Worm (Caenorhabditis elegans) whole organism, L4 larva: ENCODE measurements around the gene bath-3.
"Not testable (repeated sequence)": the region's sequence is repeated elsewhere in the genome, so short reads cannot be mapped to it uniquely, and the experiment has no call there.

ENCODE experiments used
- D1046.2 ChIP-seq: fragments of 200-800 bp; sonication (Bioruptor generic); IDR thresholded peaks from 2 replicates; pipeline ENCODE4 v1.3.6; 2022; ENCODE audit warnings: missing genetic modification characterization, missing compliant biosample characterization
- F10B5.3 ChIP-seq: sonication (generic microtip); optimal IDR thresholded peaks from 2 replicates; lab custom pipeline; 2016; ENCODE audit warnings: mild to moderate bottlenecking, missing genetic modification characterization, missing compliant biosample characterization
- F26F4.8 ChIP-seq: fragments of 200-800 bp; sonication (Bioruptor generic); conservative IDR thresholded peaks from 2 replicates; pipeline ENCODE4 v1.3.6; 2022; ENCODE audit warnings: missing genetic modification characterization, missing compliant biosample characterization
- F37D6.2 ChIP-seq: sonication (generic microtip); optimal IDR thresholded peaks from 2 replicates; lab custom pipeline; 2016; ENCODE audit warnings: mild to moderate bottlenecking, missing genetic modification characterization, missing compliant biosample characterization
- F49E8.2 ChIP-seq: sonication (generic microtip); optimal IDR thresholded peaks from 2 replicates; lab custom pipeline; 2016; ENCODE audit warnings: missing compliant biosample characterization, mild to moderate bottlenecking, missing genetic modification characterization, borderline replicate concordance
- T26A8.4 ChIP-seq: fragments of 200-800 bp; sonication (Bioruptor generic); IDR thresholded peaks from 2 replicates; pipeline ENCODE4 v1.3.6; 2022; ENCODE audit warnings: missing genetic modification characterization, missing compliant biosample characterization
- Y105C5A.15 ChIP-seq: fragments of 200-800 bp; sonication (Bioruptor generic); IDR thresholded peaks from 2 replicates; pipeline ENCODE4 v1.3.6; 2022; ENCODE audit warnings: missing genetic modification characterization, missing compliant biosample characterization
- Y75B8A.6 ChIP-seq: fragments of 200-800 bp; sonication (Bioruptor generic); IDR thresholded peaks from 2 replicates; pipeline ENCODE4 v1.3.6; 2022; ENCODE audit warnings: missing genetic modification reagents, missing genetic modification characterization, missing compliant biosample characterization
- ZK546.5 ChIP-seq, 2 experiments: sonication (generic microtip); optimal IDR thresholded peaks; 2 replicates each; lab custom pipeline; 2017; ENCODE audit warnings: missing biosample characterization in 2 of 2, missing genetic modification characterization in 2 of 2
- aha-1 ChIP-seq: fragments of 150-350 bp; peaks from one replicate; lab custom pipeline; 2014; ENCODE audit warnings: missing biosample characterization, missing genetic modification characterization
- aly-2 ChIP-seq: sonication (generic microtip); optimal IDR thresholded peaks from 2 replicates; lab custom pipeline; 2018; ENCODE audit warnings: missing biosample characterization, missing genetic modification characterization
- ama-1 ChIP-seq: fragments of 150-350 bp; optimal IDR thresholded peaks from 2 replicates; lab custom pipeline; 2014; ENCODE audit warnings: inconsistent platforms, mixed read lengths
- ceh-28 ChIP-seq: fragments of 150-350 bp; optimal IDR thresholded peaks from 2 replicates; lab custom pipeline; 2014; ENCODE audit warnings: missing biosample characterization, missing genetic modification reagents, missing genetic modification characterization
- ceh-32 ChIP-seq: sonication (generic microtip); optimal IDR thresholded peaks from 2 replicates; lab custom pipeline; 2016; ENCODE audit warnings: mild to moderate bottlenecking, missing genetic modification characterization, missing compliant biosample characterization; ENCODE audit not compliant: poor library complexity
- ceh-62 ChIP-seq: sonication (generic microtip); optimal IDR thresholded peaks from 2 replicates; lab custom pipeline; 2017; ENCODE audit warnings: missing biosample characterization, missing genetic modification characterization
- daf-16 ChIP-seq, 3 experiments: sonication (generic microtip); optimal IDR thresholded peaks; 2 replicates each; lab custom pipeline; 2016 to 2017; ENCODE audit warnings: missing genetic modification characterization in 3 of 3, missing genetic modification reagents in 3 of 3, mild to moderate bottlenecking in 2 of 3, missing compliant biosample characterization in 2 of 3, missing biosample characterization in 1 of 3, moderate library complexity in 1 of 3
- daf-19 ChIP-seq: fragments of 200-800 bp; sonication (Bioruptor generic); conservative IDR thresholded peaks from 2 replicates; pipeline ENCODE4 v1.3.6; 2022; ENCODE audit warnings: missing genetic modification characterization, missing compliant biosample characterization
- dmd-6 ChIP-seq: fragments of 200-800 bp; sonication (Bioruptor generic); IDR thresholded peaks from 2 replicates; pipeline ENCODE4 v1.3.6; 2022; ENCODE audit warnings: missing genetic modification reagents, missing genetic modification characterization, missing compliant biosample characterization
- dmd-9 ChIP-seq: fragments of 200-800 bp; sonication (Bioruptor generic); IDR thresholded peaks from 2 replicates; pipeline ENCODE4 v1.3.6; 2022; ENCODE audit warnings: missing genetic modification reagents, missing genetic modification characterization, missing compliant biosample characterization
- fkh-10 ChIP-seq: fragments of 150-350 bp; optimal IDR thresholded peaks from 2 replicates; lab custom pipeline; 2014; ENCODE audit warnings: missing biosample characterization, missing genetic modification reagents, missing genetic modification characterization
- lin-38 ChIP-seq: fragments of 200-800 bp; sonication (Bioruptor generic); IDR thresholded peaks from 2 replicates; pipeline ENCODE4 v1.3.6; 2022; ENCODE audit warnings: missing genetic modification reagents, missing genetic modification characterization, missing compliant biosample characterization
- nhr-102 ChIP-seq: sonication (generic microtip); optimal IDR thresholded peaks from 2 replicates; lab custom pipeline; 2016; ENCODE audit warnings: mild to moderate bottlenecking, missing genetic modification characterization, moderate library complexity, missing compliant biosample characterization
- nhr-6 ChIP-seq: fragments of 150-350 bp; optimal IDR thresholded peaks from 2 replicates; lab custom pipeline; 2014; ENCODE audit warnings: missing biosample characterization, missing genetic modification characterization
- nhr-77 ChIP-seq: fragments of 150-350 bp; optimal IDR thresholded peaks from 2 replicates; lab custom pipeline; 2014; ENCODE audit warnings: missing biosample characterization, missing genetic modification characterization
- pqm-1 ChIP-seq: sonication (generic microtip); optimal IDR thresholded peaks from 2 replicates; lab custom pipeline; 2017; ENCODE audit warnings: missing biosample characterization, missing genetic modification characterization
- rbr-2 ChIP-seq: sonication (generic microtip); optimal IDR thresholded peaks from 2 replicates; lab custom pipeline; 2016; ENCODE audit warnings: missing genotype, missing genetic modification characterization, missing compliant biosample characterization
- tag-97 ChIP-seq: fragments of 200-800 bp; sonication (Bioruptor generic); IDR thresholded peaks from 2 replicates; pipeline ENCODE4 v1.3.6; 2022; ENCODE audit warnings: missing genetic modification characterization, missing compliant biosample characterization
- unc-62 ChIP-seq, 3 experiments: fragments of 150-350 bp in 1 of 3; sonication (generic microtip); optimal IDR thresholded peaks in 2 of 3; peaks in 1 of 3; 1 replicate in 1 of 3; 2 replicates in 2 of 3; lab custom pipeline; 2014 to 2017; ENCODE audit warnings: missing biosample characterization in 3 of 3, missing genetic modification characterization in 3 of 3, missing genetic modification reagents in 3 of 3, missing genotype in 1 of 3
- ztf-11 ChIP-seq: fragments of 150-350 bp; optimal IDR thresholded peaks from 2 replicates; lab custom pipeline; 2014; ENCODE audit warnings: missing biosample characterization, missing genetic modification characterization
- ztf-7 ChIP-seq: fragments of 150-350 bp; optimal IDR thresholded peaks from 2 replicates; lab custom pipeline; 2014; ENCODE audit warnings: missing biosample characterization, missing genetic modification characterization

bath-3 gene

ce11 chrII:2013856-2014255, 16.4 kb downstream of the bath-3 start:
- TF ChIP-seq aly-2 (tag; lab: Kevin White, UChicago) (no peak), ceh-28 (tag; lab: Kevin White, UChicago) (peak; percentile 72)

DNA sequence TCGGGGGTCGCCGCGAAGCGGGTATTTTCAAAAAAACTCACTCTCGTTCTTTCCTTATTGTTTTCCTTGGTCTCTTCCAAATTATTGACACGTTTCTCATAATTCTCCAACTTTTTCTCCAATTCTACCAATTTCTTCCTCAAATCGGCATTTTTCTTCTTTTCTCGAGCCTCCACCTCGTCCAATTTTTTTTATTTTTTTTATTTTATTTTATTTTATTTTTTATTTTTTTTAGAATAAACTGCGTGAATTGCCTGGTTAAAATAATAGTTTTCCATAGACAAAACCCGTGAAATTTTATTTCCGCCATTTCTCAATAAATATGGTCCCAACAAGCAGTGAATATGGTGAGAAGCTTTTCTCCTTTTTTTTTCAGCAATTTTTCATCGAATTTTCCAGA, 17.6 kb downstream of the bath-3 start, which contains the start of gene F59H6.15:
Gene F59H6.15 (plus strand): TSS at position 301 of the 400 bp plus-strand sequence.
- no peak for TF ChIP-seq T26A8.4
- TF ChIP-seq aha-1 = peak; percentile 32
- TF ChIP-seq, all 104 proteins: peak for 1

ce11 chrII:2011179-2011578, 19.1 kb downstream of the bath-3 start:
- TF ChIP-seq F49E8.2 = no peak
- TF ChIP-seq F26F4.8 (GFP tag; lab: Robert Waterston, UW) = no peak
- peak in 1 of 2 experiments; percentile 93 for TF ChIP-seq unc-62 (GFP tag; optimal IDR thresholded peaks at IDR 0.05 in 1 of 2; lab: Kevin White, UChicago)
- TF ChIP-seq unc-62 (tag; optimal IDR thresholded peaks at IDR 0.05; lab: Kevin White, UChicago) = no peak
- TF ChIP-seq, all 104 proteins: peak for 1

ce11 chrII:2000720-2001119, 29.5 kb downstream of the bath-3 start, which contains the start of gene ceh-84:
TSS of gene ceh-84 (minus strand) at chrII:2000820.
- not testable (repeated sequence) for TF ChIP-seq nhr-6, dmd-9, nhr-102
- TF ChIP-seq, all 104 proteins: peak for 0; not testable (repeated sequence) for 104

DNA sequence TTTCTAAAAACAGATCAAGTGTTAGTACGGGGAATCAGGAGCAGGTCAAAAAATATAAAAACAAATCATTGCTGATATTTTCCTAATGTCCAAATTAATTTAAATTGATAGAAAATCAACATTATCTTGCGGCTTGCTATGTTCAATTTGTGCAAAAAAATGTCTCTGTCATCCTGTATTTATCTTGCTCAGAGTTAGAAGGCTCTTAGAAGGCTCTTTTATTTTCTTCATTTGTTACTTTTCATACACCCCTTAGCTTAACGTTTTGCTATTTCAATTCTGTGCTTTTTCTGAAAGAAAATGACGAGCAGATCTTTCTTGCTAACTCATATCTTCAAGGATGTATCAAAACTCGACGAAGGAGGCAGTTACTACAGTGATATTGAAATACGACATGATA, 31.7 kb downstream of the bath-3 start, which contains the start of gene math-19:
Gene math-19 (plus strand): TSS at position 301 of the 400 bp plus-strand sequence.
- TF ChIP-seq dmd-6 (GFP tag; lab: Robert Waterston, UW); ceh-62 (tag; lab: Kevin White, UChicago); daf-16 (GFP tag; optimal IDR thresholded peaks at IDR 0.05; lab: Kevin White, UChicago); daf-16 (tag; optimal IDR thresholded peaks at IDR 0.05; lab: Kevin White, UChicago): not testable (repeated sequence)

ce11 chrII:1996237-1996636, 34.0 kb downstream of the bath-3 start, which contains the start of gene math-20:
TSS of gene math-20 (plus strand) at chrII:1996537.
- TF ChIP-seq aly-2 (tag; lab: Kevin White, UChicago) = no peak
- no peak for TF ChIP-seq pqm-1 (tag; lab: Kevin White, UChicago)
- no peak for TF ChIP-seq ztf-11 (tag; lab: Kevin White, UChicago)
- no peak for TF ChIP-seq F37D6.2
- no peak for TF ChIP-seq nhr-77 (tag; lab: Kevin White, UChicago)
- TF ChIP-seq ZK546.5 (tag; optimal IDR thresholded peaks at IDR 0.05; lab: Kevin White, UChicago) = no peak
- TF ChIP-seq lin-38 (GFP tag; lab: Robert Waterston, UW) = no peak
- TF ChIP-seq fkh-10 (GFP tag; lab: Kevin White, UChicago) = no peak
- TF ChIP-seq ama-1 (lab: Kevin White, UChicago) = no peak
- no peak for TF ChIP-seq tag-97
- no peak for TF ChIP-seq Y105C5A.15 (GFP tag; lab: Robert Waterston, UW)
- no peak for TF ChIP-seq D1046.2
- no peak for TF ChIP-seq daf-16 (GFP tag; optimal IDR thresholded peaks at IDR 0.05; lab: Kevin White, UChicago)
- no peak for TF ChIP-seq daf-16 (tag; optimal IDR thresholded peaks at IDR 0.05; lab: Kevin White, UChicago)
- TF ChIP-seq daf-19 (GFP tag; lab: Robert Waterston, UW) = no peak
- TF ChIP-seq ceh-32 = no peak
- TF ChIP-seq Y75B8A.6 (GFP tag; lab: Robert Waterston, UW) = no peak
- no peak for TF ChIP-seq ztf-7
- TF ChIP-seq rbr-2 (tag; lab: Kevin White, UChicago) = no peak
- no peak for TF ChIP-seq F10B5.3 (tag; lab: Kevin White, UChicago)
- no peak for TF ChIP-seq nhr-6
- TF ChIP-seq, all 104 proteins: peak for 0
